Fruit fly (Drosophila melanogaster): ENCODE results near the gene CG1265.

The CG1265 gene

dm6 chr3L:4227164-4227563 lies 27.4 kb upstream of the CG1265 start, which contains the start of gene CG46460 (continued):
- TF ChIP-seq Myc (optimal IDR thresholded peaks at IDR 0.05) (no peak), h (GFP tag; optimal IDR thresholded peaks at IDR 0.05) (peak; percentile 31), Hr78 (GFP tag; optimal IDR thresholded peaks at IDR 0.05) (no peak), Hr83 (GFP tag; optimal IDR thresholded peaks at IDR 0.05; ENCODE audit: poor library complexity, severe bottlenecking) (peak; percentile 28), sage (GFP tag; optimal IDR thresholded peaks at IDR 0.05) (no peak), Jra (GFP tag; optimal IDR thresholded peaks at IDR 0.05) (no peak), dsf (GFP tag; optimal IDR thresholded peaks at IDR 0.05; ENCODE audit: borderline replicate concordance) (no peak)

dm6 chr3L:4228187-4228836 lies 26.3 kb upstream of the CG1265 start:
- TF ChIP-seq Vsx2 (GFP tag; optimal IDR thresholded peaks at IDR 0.05; ENCODE audit: partially characterized antibody) = no peak
- peak; percentile 87 for TF ChIP-seq psq (GFP tag; optimal IDR thresholded peaks at IDR 0.05)
- TF ChIP-seq br (GFP tag; optimal IDR thresholded peaks at IDR 0.05) = peak; percentile 97
- TF ChIP-seq dmrt93B (GFP tag; optimal IDR thresholded peaks at IDR 0.05) = peak; percentile 89
- TF ChIP-seq Mio (GFP tag; optimal IDR thresholded peaks at IDR 0.05) = peak; percentile 49
- peak; percentile 96 for TF ChIP-seq HLH106 (tag; optimal IDR thresholded peaks at IDR 0.05)
- TF ChIP-seq ey (GFP tag; optimal IDR thresholded peaks at IDR 0.05) = peak; percentile 94
- TF ChIP-seq brk (GFP tag; optimal IDR thresholded peaks at IDR 0.05) = peak; percentile 84
- TF ChIP-seq Hr78 (GFP tag; optimal IDR thresholded peaks at IDR 0.05) = no peak
- peak; percentile 88 for TF ChIP-seq sage (GFP tag; optimal IDR thresholded peaks at IDR 0.05)
- TF ChIP-seq Rel (GFP tag; optimal IDR thresholded peaks at IDR 0.05) = peak; percentile 50
- peak; percentile 82 for TF ChIP-seq Rel (tag; optimal IDR thresholded peaks at IDR 0.05)
- peak; percentile 91 for TF ChIP-seq OdsH (GFP tag; optimal IDR thresholded peaks at IDR 0.05)
- peak; percentile 97 for TF ChIP-seq fru (GFP tag; optimal IDR thresholded peaks at IDR 0.05)
- TF ChIP-seq CG9705 (GFP tag; optimal IDR thresholded peaks at IDR 0.05) = peak; percentile 95
- peak; percentile 77 for TF ChIP-seq tai (GFP tag; optimal IDR thresholded peaks at IDR 0.05)
- no peak for TF ChIP-seq usp (GFP tag; optimal IDR thresholded peaks at IDR 0.05)
- TF ChIP-seq Jra (GFP tag; optimal IDR thresholded peaks at IDR 0.05) = peak; percentile 94
- peak; percentile 94 for TF ChIP-seq Sp1 (GFP tag; optimal IDR thresholded peaks at IDR 0.05)
- TF ChIP-seq woc (GFP tag; optimal IDR thresholded peaks at IDR 0.05) = peak; percentile 90
- peak; percentile 92 for TF ChIP-seq rgr (GFP tag; optimal IDR thresholded peaks at IDR 0.05)
- TF ChIP-seq Hnf4 (GFP tag; optimal IDR thresholded peaks at IDR 0.05) = peak; percentile 94
- TF ChIP-seq Dfd (GFP tag; optimal IDR thresholded peaks at IDR 0.05) = no peak
- peak; percentile 29 to 95 for TF ChIP-seq foxo (GFP tag; optimal IDR thresholded peaks at IDR 0.05)
- no peak for TF ChIP-seq Dif (GFP tag; optimal IDR thresholded peaks at IDR 0.05; ENCODE audit: partially characterized antibody)
- TF ChIP-seq dsf (GFP tag; optimal IDR thresholded peaks at IDR 0.05; ENCODE audit: borderline replicate concordance) = peak; percentile 81
- TF ChIP-seq h (GFP tag; optimal IDR thresholded peaks at IDR 0.05) = peak; percentile 96
- peak; percentile 84 for TF ChIP-seq sv (GFP tag; optimal IDR thresholded peaks at IDR 0.05)
- no peak for TF ChIP-seq CrebA (GFP tag; optimal IDR thresholded peaks at IDR 0.05; ENCODE audit: borderline replicate concordance)
- no peak for TF ChIP-seq jim (GFP tag; optimal IDR thresholded peaks at IDR 0.05)
- peak; percentile 21 for TF ChIP-seq GATAd (GFP tag; optimal IDR thresholded peaks at IDR 0.05)
- TF ChIP-seq Hr83 (GFP tag; optimal IDR thresholded peaks at IDR 0.05; ENCODE audit: poor library complexity, severe bottlenecking) = peak; percentile 68
- TF ChIP-seq CG32264 (GFP tag; optimal IDR thresholded peaks at IDR 0.05) = peak; percentile 90
- TF ChIP-seq Myc (optimal IDR thresholded peaks at IDR 0.05) = no peak

- no peak for TF ChIP-seq HLH106 (tag; optimal IDR thresholded peaks at IDR 0.05)
- no peak for TF ChIP-seq Rel (GFP tag; optimal IDR thresholded peaks at IDR 0.05)
- no peak for TF ChIP-seq Rel (tag; optimal IDR thresholded peaks at IDR 0.05)
- no peak for TF ChIP-seq rgr (GFP tag; optimal IDR thresholded peaks at IDR 0.05)
- no peak for TF ChIP-seq woc (GFP tag; optimal IDR thresholded peaks at IDR 0.05)
- TF ChIP-seq Hr78 (GFP tag; optimal IDR thresholded peaks at IDR 0.05) = no peak
- no peak for TF ChIP-seq N (GFP tag; optimal IDR thresholded peaks at IDR 0.05)
- TF ChIP-seq ey (GFP tag; optimal IDR thresholded peaks at IDR 0.05) = no peak
- TF ChIP-seq Jra (GFP tag; optimal IDR thresholded peaks at IDR 0.05) = no peak
- no peak for TF ChIP-seq CG9705 (GFP tag; optimal IDR thresholded peaks at IDR 0.05)
- TF ChIP-seq Hnf4 (GFP tag; optimal IDR thresholded peaks at IDR 0.05) = no peak
- TF ChIP-seq Abd-B (GFP tag; optimal IDR thresholded peaks at IDR 0.05) = no peak
- no peak for TF ChIP-seq foxo (GFP tag; optimal IDR thresholded peaks at IDR 0.05)
- no peak for TF ChIP-seq psq (GFP tag; optimal IDR thresholded peaks at IDR 0.05)
- TF ChIP-seq dl (GFP tag; optimal IDR thresholded peaks at IDR 0.05; ENCODE audit: insufficient read depth in 1 of 2, partially characterized antibody in 2 of 2) = no peak
- TF ChIP-seq br (GFP tag; optimal IDR thresholded peaks at IDR 0.05) = no peak
- TF ChIP-seq GATAd (GFP tag; optimal IDR thresholded peaks at IDR 0.05) = no peak
- TF ChIP-seq dsf (GFP tag; optimal IDR thresholded peaks at IDR 0.05; ENCODE audit: borderline replicate concordance) = no peak
- TF ChIP-seq h (GFP tag; optimal IDR thresholded peaks at IDR 0.05) = no peak
- no peak for TF ChIP-seq CrebA (GFP tag; optimal IDR thresholded peaks at IDR 0.05; ENCODE audit: borderline replicate concordance)
Observed at dm6 chr3L:4229365-4229967, 25.1 kb upstream of the CG1265 start.

All from whole organism, wandering third instar larva.